Worm (Caenorhabditis elegans): Measurements from ENCODE around the gene sel-13.

ce11 chrIII:4703932-4704454 is 4.0 kb upstream of the sel-13 start, which contains the start of the genes clp-2 and mrpl-16:
- TF ChIP-seq ztf-29 (GFP tag; IDR thresholded peaks at IDR 0.05) (no peak), flt-1 (GFP tag; IDR thresholded peaks at IDR 0.05) (no peak), ref-1 (GFP tag; conservative IDR thresholded peaks at IDR 0.05) (no peak)

Data from whole organism, midembryonic.